Worm (Caenorhabditis elegans): Measurements from ENCODE around the gene srh-247.
"Not testable (repeated sequence)": the region's sequence is repeated elsewhere in the genome, so short reads cannot be mapped to it uniquely, and the experiment has no call there.

srh-247 gene

DNA sequence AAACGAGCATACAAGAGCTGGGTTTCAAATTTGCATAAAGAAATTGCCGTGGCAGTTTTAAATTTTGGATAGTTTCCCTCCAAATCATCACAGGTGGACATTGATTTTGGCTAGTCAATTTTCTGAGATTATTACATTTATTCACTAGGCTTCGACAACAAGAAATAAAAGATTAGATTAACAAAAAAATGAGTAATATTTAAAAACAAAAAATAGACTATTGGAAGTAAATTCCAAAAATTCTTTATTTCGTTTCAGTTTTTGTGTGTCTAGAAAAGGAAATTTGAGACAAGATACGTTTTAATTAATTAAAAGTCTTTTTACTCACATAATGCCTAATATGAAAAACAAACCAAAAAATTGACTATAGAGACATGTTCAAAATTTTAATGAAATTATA, 24.2 kb upstream of the srh-247 start, which contains the start of gene srw-142:
Gene srw-142 (minus strand): TSS at position 101 of the 400 bp plus-strand sequence.
- TF ChIP-seq zip-5 (tag; optimal IDR thresholded peaks at IDR 0.05) = no peak
- TF ChIP-seq ceh-18 (tag; optimal IDR thresholded peaks at IDR 0.05) = no peak
- no peak for TF ChIP-seq ceh-14 (tag; optimal IDR thresholded peaks at IDR 0.05)
- no peak for TF ChIP-seq ref-2 (tag; optimal IDR thresholded peaks at IDR 0.05)
- TF ChIP-seq nhr-11 (tag; optimal IDR thresholded peaks at IDR 0.05) = no peak
- TF ChIP-seq lin-11 (tag; optimal IDR thresholded peaks at IDR 0.05) = no peak
- TF ChIP-seq sox-4 (tag; optimal IDR thresholded peaks at IDR 0.05) = no peak
- no peak for TF ChIP-seq elt-4 (tag; optimal IDR thresholded peaks at IDR 0.05)
- no peak for TF ChIP-seq T23F11.4 (GFP tag; optimal IDR thresholded peaks at IDR 0.05)
- TF ChIP-seq nhr-232 (tag; optimal IDR thresholded peaks at IDR 0.05) = no peak
- TF ChIP-seq ceh-19 (GFP tag; optimal IDR thresholded peaks at IDR 0.05) = no peak
- no peak for TF ChIP-seq F13H6.1 (tag; optimal IDR thresholded peaks at IDR 0.05)
- no peak for TF ChIP-seq pax-1 (tag; optimal IDR thresholded peaks at IDR 0.05)
- no peak for TF ChIP-seq tbx-7 (tag; optimal IDR thresholded peaks at IDR 0.05)
- no peak for TF ChIP-seq ceh-30 (tag; optimal IDR thresholded peaks at IDR 0.05)
- TF ChIP-seq ceh-6 (GFP tag; optimal IDR thresholded peaks at IDR 0.05) = no peak
- no peak for TF ChIP-seq ceh-34 (tag; optimal IDR thresholded peaks at IDR 0.05)
- no peak for TF ChIP-seq ceh-31 (tag; optimal IDR thresholded peaks at IDR 0.05)

DNA sequence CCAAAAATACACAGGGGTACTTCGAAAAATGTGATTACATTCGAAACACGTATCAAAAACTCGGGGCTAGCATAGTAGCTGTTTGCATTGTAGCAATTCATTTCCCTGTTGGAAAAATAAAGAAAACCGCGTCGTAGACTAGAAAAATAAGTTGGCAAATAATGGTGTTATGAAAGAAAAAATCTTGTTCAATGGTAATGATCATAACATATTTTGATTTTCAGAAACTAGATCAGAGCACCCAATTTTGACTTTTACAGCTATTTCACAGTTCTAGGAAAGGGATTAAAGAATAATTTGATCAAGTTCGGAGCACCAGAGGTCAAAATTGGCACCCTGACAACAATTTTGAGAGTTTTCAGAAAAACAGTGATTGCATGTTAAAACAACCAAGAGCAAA, 21.4 kb upstream of the srh-247 start, which contains the start of gene srh-248:
Gene srh-248 (minus strand): TSS at position 101 of the 400 bp plus-strand sequence.
- not testable (repeated sequence) for TF ChIP-seq fax-1 (tag; optimal IDR thresholded peaks at IDR 0.05); npax-4 (tag; optimal IDR thresholded peaks at IDR 0.05); hlh-13 (GFP tag; optimal IDR thresholded peaks at IDR 0.05)

DNA sequence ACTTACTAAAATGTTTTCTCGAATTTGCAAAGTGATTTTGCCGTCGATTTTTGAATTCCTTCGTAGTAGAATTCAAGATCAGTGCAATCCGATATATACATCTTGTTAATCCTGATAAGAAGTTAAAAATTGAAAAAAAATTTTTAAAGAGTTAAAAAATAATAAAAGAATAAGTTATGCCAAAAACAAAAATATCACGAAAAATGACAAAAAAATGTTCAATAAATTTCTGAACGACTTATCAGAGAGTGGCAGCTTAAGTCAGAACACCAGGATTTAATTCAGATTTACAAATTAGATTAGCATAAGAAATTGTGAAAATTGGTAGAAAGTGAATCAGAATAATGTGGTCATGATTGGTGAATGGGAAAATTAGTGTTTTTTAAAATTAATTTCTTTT, 18.1 kb upstream of the srh-247 start, which contains the start of gene srw-122:
Gene srw-122 (minus strand): TSS at position 101 of the 400 bp plus-strand sequence.
- TF ChIP-seq sox-2 (GFP tag; IDR thresholded peaks at IDR 0.05); K02D7.2 (tag; optimal IDR thresholded peaks at IDR 0.05); ceh-14 (tag; optimal IDR thresholded peaks at IDR 0.05): not testable (repeated sequence)

DNA sequence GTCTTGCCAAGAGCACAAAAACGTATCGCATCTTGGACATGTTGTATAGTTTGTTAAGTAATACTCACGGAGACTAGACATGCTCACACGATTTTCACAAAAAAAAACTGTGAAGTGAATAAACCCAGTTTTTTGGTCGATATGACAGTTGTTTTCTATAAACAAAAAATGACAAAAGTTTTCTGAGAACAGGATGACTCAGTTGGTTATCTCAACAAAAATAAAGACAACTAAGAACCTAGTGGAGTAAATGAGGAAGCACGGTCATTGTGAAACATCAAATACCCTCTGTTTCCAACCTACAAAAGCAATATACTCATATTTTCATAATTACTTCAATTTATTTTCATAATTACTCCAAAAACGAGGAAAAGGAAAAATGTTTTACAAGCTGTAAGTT, 11.6 kb upstream of the srh-247 start, which contains the start of gene srh-87:
Gene srh-87 (minus strand): TSS at position 101 of the 400 bp plus-strand sequence.
- TF ChIP-seq ceh-18 (tag; optimal IDR thresholded peaks at IDR 0.05) = no peak
- TF ChIP-seq unc-3 (GFP tag; conservative IDR thresholded peaks at IDR 0.05) = no peak
- TF ChIP-seq unc-3 (tag; optimal IDR thresholded peaks at IDR 0.05) = no peak
- TF ChIP-seq eyg-1 (tag; optimal IDR thresholded peaks at IDR 0.05) = no peak
- no peak for TF ChIP-seq elt-2 (tag; optimal IDR thresholded peaks at IDR 0.05)
- no peak for TF ChIP-seq syd-9 (tag; optimal IDR thresholded peaks at IDR 0.05)

DNA sequence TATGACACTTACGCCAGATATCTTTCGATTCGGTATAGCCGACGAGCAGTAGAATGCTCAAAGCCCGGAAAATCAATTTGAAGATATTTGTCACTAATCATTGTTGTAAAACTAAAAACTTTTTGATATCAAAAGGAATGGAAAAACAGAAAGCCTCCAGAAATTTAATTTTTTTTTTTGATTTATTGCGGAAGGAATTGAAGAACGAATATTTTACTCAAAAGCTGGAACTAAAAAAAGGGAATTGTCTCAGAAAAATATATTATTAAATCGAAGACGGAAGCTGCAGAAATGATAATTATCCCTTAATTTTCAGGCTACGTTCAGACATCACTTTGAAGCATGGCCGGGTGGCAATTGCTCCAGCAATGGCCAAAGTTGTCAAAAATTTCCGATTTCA, 9.9 kb upstream of the srh-247 start, which contains the start of gene srw-137:
Gene srw-137 (minus strand): TSS at position 101 of the 400 bp plus-strand sequence.
- TF ChIP-seq nfya-1 (tag; optimal IDR thresholded peaks at IDR 0.05) = no peak
- no peak for TF ChIP-seq Y22D7AL.16 (tag; optimal IDR thresholded peaks at IDR 0.05)
- TF ChIP-seq pag-3 (tag; optimal IDR thresholded peaks at IDR 0.05; ENCODE audit: borderline replicate concordance) = no peak
- TF ChIP-seq unc-86 (tag; optimal IDR thresholded peaks at IDR 0.05) = no peak
- TF ChIP-seq syd-9 (tag; optimal IDR thresholded peaks at IDR 0.05) = no peak
- no peak for TF ChIP-seq T23F11.4 (GFP tag; optimal IDR thresholded peaks at IDR 0.05)
- TF ChIP-seq ceh-18 (tag; optimal IDR thresholded peaks at IDR 0.05) = no peak
- no peak for TF ChIP-seq unc-55 (GFP tag; optimal IDR thresholded peaks at IDR 0.05)
- no peak for TF ChIP-seq C38D4.7 (GFP tag; optimal IDR thresholded peaks at IDR 0.05)
- no peak for TF ChIP-seq pha-2 (tag; optimal IDR thresholded peaks at IDR 0.05)
- TF ChIP-seq dmd-4 (tag; optimal IDR thresholded peaks at IDR 0.05; ENCODE audit: borderline replicate concordance) = no peak
- no peak for TF ChIP-seq ets-4 (tag; optimal IDR thresholded peaks at IDR 0.05)
- no peak for TF ChIP-seq lim-6 (tag; optimal IDR thresholded peaks at IDR 0.05)
- TF ChIP-seq fkh-6 (tag; optimal IDR thresholded peaks at IDR 0.05) = no peak

All from whole organism, late embryonic.